Fruit fly (Drosophila melanogaster): ENCODE data around the gene Osi20.

dm6 chr3R:6350755-6351154 is 10.9 kb downstream of the Osi20 start, which contains the start of gene Pak:
- TF ChIP-seq Ets96B (tag; optimal IDR thresholded peaks at IDR 0.05) (no peak), CG11762 (GFP tag; optimal IDR thresholded peaks at IDR 0.05; ENCODE audit: insufficient read depth) (no peak), CG1621 (tag; optimal IDR thresholded peaks at IDR 0.05) (no peak), CG15336 (GFP tag; IDR thresholded peaks at IDR 0.05) (no peak), Hr38 (GFP tag; optimal IDR thresholded peaks at IDR 0.05) (no peak), CG9139 (GFP tag; optimal IDR thresholded peaks at IDR 0.05) (no peak)

All from whole organism, prepupa.